Worm (Caenorhabditis elegans) whole organism, young adult: ENCODE results near the gene drr-1.

Experiments
- F23B12.7 ChIP-seq: sonication (generic microtip); optimal IDR thresholded peaks from 2 replicates; lab custom pipeline; 2017; ENCODE audit warnings: missing genetic modification characterization, mild to moderate bottlenecking, missing compliant biosample characterization, antibody characterized with exemption, moderate library complexity; ENCODE audit not compliant: insufficient read depth
- F52B5.7 ChIP-seq: sonication (generic microtip); optimal IDR thresholded peaks from 2 replicates; lab custom pipeline; 2016; ENCODE audit warnings: mild to moderate bottlenecking, missing genetic modification characterization, missing compliant biosample characterization
- F55B11.4 ChIP-seq: sonication (generic microtip); optimal IDR thresholded peaks from 2 replicates; lab custom pipeline; 2016; ENCODE audit warnings: missing compliant biosample characterization, missing genetic modification characterization, borderline replicate concordance; ENCODE audit not compliant: insufficient read depth
- T26A5.8 ChIP-seq: sonication (generic microtip); optimal IDR thresholded peaks from 2 replicates; lab custom pipeline; 2016; ENCODE audit warnings: missing genetic modification characterization, missing compliant biosample characterization
- Y53G8AR.9 ChIP-seq: fragments of 200-800 bp; sonication (Bioruptor generic); conservative IDR thresholded peaks from 2 replicates; pipeline ENCODE4 v1.3.6; 2022; ENCODE audit warnings: missing genetic modification reagents, missing genetic modification characterization, missing compliant biosample characterization
- Y56A3A.18 ChIP-seq: fragments of 200-800 bp; sonication (Bioruptor generic); IDR thresholded peaks from 2 replicates; pipeline ENCODE4 v1.3.6; 2022; ENCODE audit warnings: missing genetic modification reagents, missing genetic modification characterization, missing compliant biosample characterization
- Y67H2A.10 ChIP-seq: fragments of 200-800 bp; sonication (Bioruptor generic); conservative IDR thresholded peaks from 2 replicates; pipeline ENCODE4 v1.3.6; 2022; ENCODE audit warnings: missing genetic modification reagents, missing genetic modification characterization, missing compliant biosample characterization
- Y95B8A.8 ChIP-seq: fragments of 200-800 bp; sonication (Bioruptor generic); IDR thresholded peaks from 2 replicates; pipeline ENCODE4 v1.3.6; 2022; ENCODE audit warnings: missing genetic modification reagents, missing genetic modification characterization, missing compliant biosample characterization
- ama-1 ChIP-seq, 3 experiments: fragments of 150-350 bp in 1 of 3; sonication (generic microtip) in 2 of 3; optimal IDR thresholded peaks; 2 replicates each; lab custom pipeline; 2014 to 2018; ENCODE audit warnings: missing biosample characterization in 2 of 3, missing genetic modification characterization in 2 of 3, missing genetic modification reagents in 2 of 3
- aptf-2 ChIP-seq: fragments of 200-800 bp; sonication (Bioruptor generic); conservative IDR thresholded peaks from 2 replicates; pipeline ENCODE4 v1.3.6; 2022; ENCODE audit warnings: missing genetic modification reagents, missing genetic modification characterization, missing compliant biosample characterization
- attf-5 ChIP-seq: fragments of 200-800 bp; sonication (Bioruptor generic); optimal IDR thresholded peaks from 2 replicates; lab custom pipeline; 2018; ENCODE audit warnings: mild to moderate bottlenecking, missing genetic modification characterization, missing compliant biosample characterization
- attf-6 ChIP-seq: fragments of 200-800 bp; sonication (Bioruptor generic); IDR thresholded peaks from 2 replicates; pipeline ENCODE4 v1.3.6; 2022; ENCODE audit warnings: missing genetic modification reagents, missing genetic modification characterization, missing compliant biosample characterization
- cebp-2 ChIP-seq: fragments of 200-800 bp; sonication (Bioruptor generic); IDR thresholded peaks from 2 replicates; pipeline ENCODE4 v1.3.6; 2022; ENCODE audit warnings: missing genetic modification characterization, missing compliant biosample characterization
- die-1 ChIP-seq: sonication (generic microtip); optimal IDR thresholded peaks from 2 replicates; lab custom pipeline; 2016; ENCODE audit warnings: missing genotype, mild to moderate bottlenecking, missing genetic modification characterization, missing compliant biosample characterization
- dpl-1 ChIP-seq: fragments of 150-350 bp; optimal IDR thresholded peaks from 2 replicates; lab custom pipeline; 2014; ENCODE audit warnings: missing biosample characterization, missing genetic modification reagents, missing genetic modification characterization
- efl-1 ChIP-seq: fragments of 150-350 bp; optimal IDR thresholded peaks from 2 replicates; lab custom pipeline; 2014; ENCODE audit warnings: missing biosample characterization, missing genetic modification reagents, missing genetic modification characterization
- egl-44 ChIP-seq: fragments of 200-800 bp; sonication (Bioruptor generic); IDR thresholded peaks from 2 replicates; pipeline ENCODE4 v1.3.6; 2022; ENCODE audit warnings: missing genetic modification reagents, missing genetic modification characterization, missing compliant biosample characterization
- egrh-3 ChIP-seq: fragments of 200-800 bp; sonication (Bioruptor generic); IDR thresholded peaks from 2 replicates; pipeline ENCODE4 v1.3.6; 2022; ENCODE audit warnings: missing genetic modification reagents, missing genetic modification characterization, missing compliant biosample characterization
- fkh-3 ChIP-seq: sonication (generic microtip); optimal IDR thresholded peaks from 2 replicates; lab custom pipeline; 2016; ENCODE audit warnings: mild to moderate bottlenecking, missing genetic modification characterization, missing compliant biosample characterization
- him-1 ChIP-seq: sonication (generic microtip); optimal IDR thresholded peaks from 2 replicates; lab custom pipeline; 2016; ENCODE audit warnings: missing genotype, missing genetic modification reagents, missing genetic modification characterization, missing compliant biosample characterization
- hlh-12 ChIP-seq: sonication (generic microtip); optimal IDR thresholded peaks from 2 replicates; lab custom pipeline; 2016; ENCODE audit warnings: missing genetic modification characterization, missing compliant biosample characterization
- hmg-1.2 ChIP-seq: fragments of 200-800 bp; sonication (Bioruptor generic); IDR thresholded peaks from 2 replicates; pipeline ENCODE4 v1.3.6; 2022; ENCODE audit warnings: missing genetic modification reagents, missing genetic modification characterization, missing compliant biosample characterization
- lag-1 ChIP-seq: fragments of 200-800 bp; sonication (Bioruptor generic); IDR thresholded peaks from 2 replicates; pipeline ENCODE4 v1.3.6; 2022; ENCODE audit warnings: missing genetic modification reagents, missing genetic modification characterization, missing compliant biosample characterization
- let-607 ChIP-seq, 2 experiments: fragments of 200-800 bp in 1 of 2; sonication (Bioruptor generic) in 1 of 2; sonication (generic microtip) in 1 of 2; optimal IDR thresholded peaks; 2 replicates each; lab custom pipeline; 2016 to 2018; ENCODE audit warnings: mild to moderate bottlenecking in 2 of 2, missing compliant biosample characterization in 2 of 2, missing genetic modification characterization in 2 of 2, moderate library complexity in 2 of 2, missing genotype in 1 of 2
- lin-26 ChIP-seq: fragments of 200-800 bp; sonication (Bioruptor generic); IDR thresholded peaks from 2 replicates; pipeline ENCODE4 v1.3.6; 2022; ENCODE audit warnings: missing genetic modification reagents, missing genetic modification characterization, missing compliant biosample characterization
- lin-35 ChIP-seq, 3 experiments: fragments of 150-350 bp in 2 of 3; sonication (generic microtip) in 1 of 3; optimal IDR thresholded peaks; 2 replicates each; lab custom pipeline; 2014 to 2018; ENCODE audit warnings: missing biosample characterization in 3 of 3, missing genetic modification characterization in 3 of 3, missing genetic modification reagents in 3 of 3
- lir-1 ChIP-seq: fragments of 200-800 bp; sonication (Bioruptor generic); conservative IDR thresholded peaks from 2 replicates; pipeline ENCODE4 v1.3.6; 2022; ENCODE audit warnings: missing genetic modification reagents, missing genetic modification characterization, missing compliant biosample characterization
- madf-10 ChIP-seq: sonication (generic microtip); optimal IDR thresholded peaks from 2 replicates; lab custom pipeline; 2016; ENCODE audit warnings: mild to moderate bottlenecking, missing genetic modification characterization, missing compliant biosample characterization
- madf-3 ChIP-seq: fragments of 200-800 bp; sonication (Bioruptor generic); IDR thresholded peaks from 2 replicates; pipeline ENCODE4 v1.3.6; 2022; ENCODE audit warnings: missing genetic modification reagents, missing genetic modification characterization, missing compliant biosample characterization
- mcd-1 ChIP-seq: fragments of 200-800 bp; sonication (Bioruptor generic); IDR thresholded peaks from 2 replicates; pipeline ENCODE4 v1.3.6; 2022; ENCODE audit warnings: missing genetic modification reagents, missing genetic modification characterization, missing compliant biosample characterization
- mel-28 ChIP-seq: sonication (generic microtip); optimal IDR thresholded peaks from 2 replicates; lab custom pipeline; 2016; ENCODE audit warnings: borderline replicate concordance, mild to moderate bottlenecking, missing genetic modification characterization, missing compliant biosample characterization
- nhr-90 ChIP-seq: sonication (generic microtip); optimal IDR thresholded peaks from 2 replicates; lab custom pipeline; 2016; ENCODE audit warnings: missing genotype, mild to moderate bottlenecking, missing genetic modification characterization, missing compliant biosample characterization
- pbrm-1 ChIP-seq: fragments of 200-800 bp; sonication (Bioruptor generic); IDR thresholded peaks from 2 replicates; pipeline ENCODE4 v1.3.6; 2022; ENCODE audit warnings: missing genetic modification reagents, missing genetic modification characterization, missing compliant biosample characterization
- rec-8 ChIP-seq, 2 experiments: sonication (generic microtip); optimal IDR thresholded peaks; 2 replicates each; lab custom pipeline; 2016; ENCODE audit warnings: mild to moderate bottlenecking in 2 of 2, missing genetic modification characterization in 2 of 2, missing genetic modification reagents in 2 of 2, missing genotype in 2 of 2, missing biosample characterization in 1 of 2, missing compliant biosample characterization in 1 of 2, moderate library complexity in 1 of 2
- snpc-4 ChIP-seq, 5 experiments: fragments of 150-350 bp in 1 of 5; sonication (generic microtip) in 4 of 5; optimal IDR thresholded peaks; 2 replicates each; lab custom pipeline; 2014 to 2018; ENCODE audit warnings: missing genetic modification characterization in 5 of 5, missing biosample characterization in 3 of 5, antibody characterized with exemption in 2 of 5, mild to moderate bottlenecking in 2 of 5, missing compliant biosample characterization in 2 of 5, missing genotype in 2 of 5, moderate library complexity in 2 of 5, missing genetic modification reagents in 1 of 5
- somi-1 ChIP-seq: fragments of 200-800 bp; sonication (Bioruptor generic); optimal IDR thresholded peaks from 2 replicates; lab custom pipeline; 2018; ENCODE audit warnings: mild to moderate bottlenecking, missing genetic modification characterization, missing compliant biosample characterization
- tbp1 ChIP-seq: fragments of 200-800 bp; sonication (Bioruptor generic); optimal IDR thresholded peaks from 2 replicates; lab custom pipeline; 2018; ENCODE audit warnings: mild to moderate bottlenecking, missing genetic modification characterization, missing compliant biosample characterization
- tlf-1 ChIP-seq: fragments of 200-800 bp; sonication (Bioruptor generic); optimal IDR thresholded peaks from 2 replicates; lab custom pipeline; 2018; ENCODE audit warnings: mild to moderate bottlenecking, missing genetic modification characterization, missing compliant biosample characterization
- unc-62 ChIP-seq: fragments of 150-350 bp; optimal IDR thresholded peaks from 2 replicates; lab custom pipeline; 2014; ENCODE audit warnings: missing biosample characterization, missing genetic modification reagents, missing genetic modification characterization
- zim-3 ChIP-seq: sonication (generic microtip); optimal IDR thresholded peaks from 2 replicates; lab custom pipeline; 2017; ENCODE audit warnings: mild to moderate bottlenecking, missing genetic modification characterization, moderate library complexity, missing compliant biosample characterization
- ztf-18 ChIP-seq: sonication (generic microtip); optimal IDR thresholded peaks from 2 replicates; lab custom pipeline; 2016; ENCODE audit warnings: missing genotype, mild to moderate bottlenecking, missing genetic modification characterization, missing compliant biosample characterization
- ztf-22 ChIP-seq: fragments of 200-800 bp; sonication (Bioruptor generic); optimal IDR thresholded peaks from 2 replicates; lab custom pipeline; 2018; ENCODE audit warnings: mild to moderate bottlenecking, missing genetic modification characterization, moderate library complexity, missing compliant biosample characterization
- ztf-25 ChIP-seq: fragments of 200-800 bp; sonication (Bioruptor generic); IDR thresholded peaks from 2 replicates; pipeline ENCODE4 v1.3.6; 2022; ENCODE audit warnings: missing genetic modification reagents, missing genetic modification characterization, missing compliant biosample characterization
- ztf-26 ChIP-seq: sonication (generic microtip); optimal IDR thresholded peaks from 2 replicates; lab custom pipeline; 2017; ENCODE audit warnings: missing genetic modification characterization, missing compliant biosample characterization

Gene drr-1

DNA sequence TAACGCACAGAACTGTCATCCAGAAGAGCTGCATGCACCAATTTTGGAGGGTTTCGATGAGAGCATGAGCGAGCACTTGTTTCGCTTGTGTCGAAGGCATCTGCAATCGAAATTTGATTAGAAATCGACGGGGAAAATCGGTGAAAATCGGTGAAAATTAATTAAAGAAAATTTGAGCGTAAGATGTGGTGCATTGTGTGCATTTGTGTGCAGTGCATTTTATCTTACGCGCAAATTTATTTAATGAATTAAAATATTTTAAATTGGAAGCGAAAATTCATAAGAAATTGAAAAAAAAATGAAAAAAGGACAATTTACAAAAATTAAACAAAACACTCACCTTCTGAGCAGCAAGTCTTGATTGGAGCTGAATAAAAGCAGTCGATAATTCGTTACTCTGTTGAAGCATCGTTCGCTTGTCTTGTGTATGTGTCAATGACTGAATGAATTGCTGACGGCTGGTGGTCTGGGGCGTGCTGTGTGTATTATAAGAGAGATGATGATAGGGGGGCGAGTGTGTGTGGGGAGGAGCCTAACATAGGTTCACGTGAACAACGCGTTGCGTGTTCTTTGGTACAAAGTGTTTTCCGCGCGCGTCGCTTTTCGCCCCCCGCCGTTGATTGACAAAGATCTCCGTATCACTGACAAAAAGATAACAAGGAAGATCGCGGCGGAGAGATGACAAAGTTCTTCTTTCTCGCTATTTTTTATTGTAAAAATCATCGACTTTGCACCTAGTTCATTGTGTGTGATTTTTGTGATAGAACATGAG is 33.9 kb downstream of the drr-1 start (continued):
- TF ChIP-seq ama-1 (optimal IDR thresholded peaks at IDR 0.05; lab: Kevin White, UChicago) (peak; percentile 92), ama-1 (GFP tag; optimal IDR thresholded peaks at IDR 0.05; lab: Kevin White, UChicago) (no peak), egl-44 (GFP tag; lab: Robert Waterston, UW) (peak; percentile 73; the same call in 1 of the 2 replicates), attf-6 (no peak), lir-1 (GFP tag; lab: Robert Waterston, UW) (0 out of 2 replicates have a peak, but pooled peaks have one; percentile 18), madf-10 (tag; lab: Kevin White, UChicago) (peak; percentile 81), tlf-1 (GFP tag; lab: Kevin White, UChicago) (peak; percentile 11), rec-8 (tag; optimal IDR thresholded peaks at IDR 0.05; lab: Kevin White, UChicago) (no peak), Y56A3A.18 (GFP tag; lab: Robert Waterston, UW) (no peak), cebp-2 (GFP tag; lab: Robert Waterston, UW) (no peak), ztf-26 (tag; lab: Kevin White, UChicago) (peak; percentile 73), Y53G8AR.9 (no peak), somi-1 (GFP tag; lab: Kevin White, UChicago) (peak; percentile 81), lag-1 (no peak), ztf-18 (tag; lab: Kevin White, UChicago) (peak; percentile 10), nhr-90 (tag; lab: Kevin White, UChicago) (no peak), hmg-1.2 (peak; percentile 30; the same call in 1 of the 2 replicates), efl-1 (no peak), zim-3 (tag; lab: Kevin White, UChicago) (no peak), tbp1 (GFP tag; lab: Kevin White, UChicago) (peak; percentile 30), aptf-2 (GFP tag; lab: Robert Waterston, UW) (no peak), lin-26 (GFP tag; lab: Robert Waterston, UW) (peak; percentile 76), ztf-22 (GFP tag; lab: Kevin White, UChicago) (peak; percentile 94), mcd-1 (peak; percentile 59), him-1 (tag; lab: Kevin White, UChicago) (no peak), fkh-3 (no peak), attf-5 (GFP tag; lab: Kevin White, UChicago) (peak; percentile 39), F23B12.7 (tag; lab: Kevin White, UChicago) (no peak), madf-3 (GFP tag; lab: Robert Waterston, UW) (no peak), unc-62 (GFP tag; lab: Kevin White, UChicago) (peak; percentile 15), egrh-3 (GFP tag; lab: Robert Waterston, UW) (0 out of 2 replicates have a peak, but pooled peaks have one; percentile 28), let-607 (tag; optimal IDR thresholded peaks at IDR 0.05; lab: Kevin White, UChicago) (peak in 1 of 2 experiments; percentile 13), T26A5.8 (tag; lab: Kevin White, UChicago) (no peak), snpc-4 (GFP tag; optimal IDR thresholded peaks at IDR 0.05; lab: Kevin White, UChicago) (no peak), snpc-4 (tag; optimal IDR thresholded peaks at IDR 0.05; lab: Kevin White, UChicago) (peak in 3 of 4 experiments; percentile 33 to 36 (median 35)), dpl-1 (no peak)

DNA sequence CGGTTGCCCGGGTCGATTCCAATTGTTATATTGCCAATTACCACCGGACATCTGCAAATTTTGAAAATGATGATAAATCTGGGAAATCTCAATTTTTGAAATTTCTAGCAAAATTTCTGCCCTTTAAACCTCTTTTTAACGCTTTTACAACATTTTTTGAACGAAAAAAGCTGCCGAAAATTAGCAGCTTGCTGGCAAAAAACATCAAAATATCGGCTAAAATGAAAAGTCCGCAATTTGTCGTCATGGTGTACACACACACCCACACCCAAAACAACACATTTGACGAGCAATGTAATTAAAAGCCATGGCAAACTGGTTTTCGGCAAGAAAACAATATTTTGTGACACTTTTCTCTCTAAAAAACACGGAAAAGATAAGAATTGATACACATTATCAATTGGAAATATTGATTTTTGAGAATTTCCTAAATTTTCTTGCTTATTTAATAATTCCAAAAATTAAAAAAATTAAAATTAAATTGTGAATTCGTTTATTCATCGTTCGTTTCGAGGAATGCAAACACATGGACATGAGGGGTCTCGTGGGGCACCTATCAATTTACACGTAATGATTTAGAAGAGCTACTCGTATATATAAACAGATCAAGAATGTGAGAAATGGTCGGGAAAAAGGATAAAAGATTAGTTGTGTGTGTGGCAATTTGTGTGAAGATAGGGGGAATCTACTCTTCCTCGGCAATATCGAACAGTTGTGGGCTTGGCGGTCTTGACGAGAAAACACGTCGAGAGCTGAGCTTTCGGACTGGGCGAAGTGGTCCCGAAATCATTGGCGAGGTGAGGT is 34.9 kb downstream of the drr-1 start, which contains the start of gene pqn-27:
pqn-27 (minus strand) TSS at position 51 of the 804 bp plus-strand sequence.
- peak; percentile 79; the same call in 1 of the 2 replicates for TF ChIP-seq Y56A3A.18 (GFP tag; lab: Robert Waterston, UW)
- no peak for TF ChIP-seq die-1 (tag; lab: Kevin White, UChicago)
- no peak for TF ChIP-seq ztf-25 (GFP tag; lab: Robert Waterston, UW)
- TF ChIP-seq pbrm-1 (GFP tag; lab: Robert Waterston, UW): peak; percentile 52; the same call in 1 of the 2 replicates
- peak; percentile 66; the same call in 1 of the 2 replicates for TF ChIP-seq Y95B8A.8 (GFP tag; lab: Robert Waterston, UW)
- TF ChIP-seq let-607 (tag; optimal IDR thresholded peaks at IDR 0.05; lab: Kevin White, UChicago): no peak
- TF ChIP-seq F52B5.7 (tag; lab: Kevin White, UChicago): no peak
- TF ChIP-seq lin-35 (GFP tag; optimal IDR thresholded peaks at IDR 0.05; lab: Kevin White, UChicago): peak in 1 of 3 experiments; percentile 54
- no peak for TF ChIP-seq F55B11.4 (tag; lab: Kevin White, UChicago)
- TF ChIP-seq mcd-1: peak; percentile 54
- TF ChIP-seq hlh-12 (tag; lab: Kevin White, UChicago): no peak
- no peak for TF ChIP-seq Y67H2A.10 (GFP tag; lab: Robert Waterston, UW)
- no peak for TF ChIP-seq mel-28 (tag; lab: Kevin White, UChicago)
